Worm (Caenorhabditis elegans) whole organism, late embryonic: ENCODE results near the gene F47C12.8.

ENCODE experiments used
- elt-4 ChIP-seq: sonication (generic microtip); optimal IDR thresholded peaks from 2 replicates; lab custom pipeline; 2016; ENCODE audit warnings: missing genetic modification characterization, missing compliant biosample characterization
- fax-1 ChIP-seq: sonication (generic microtip); optimal IDR thresholded peaks from 2 replicates; lab custom pipeline; 2016; ENCODE audit warnings: missing genotype, missing genetic modification characterization, missing compliant biosample characterization
- nhr-232 ChIP-seq: sonication (generic microtip); optimal IDR thresholded peaks from 2 replicates; lab custom pipeline; 2016; ENCODE audit warnings: missing genetic modification characterization, missing compliant biosample characterization
- pha-2 ChIP-seq: sonication (generic microtip); optimal IDR thresholded peaks from 2 replicates; lab custom pipeline; 2017; ENCODE audit warnings: mild to moderate bottlenecking, missing genetic modification characterization, missing compliant biosample characterization

DNA sequence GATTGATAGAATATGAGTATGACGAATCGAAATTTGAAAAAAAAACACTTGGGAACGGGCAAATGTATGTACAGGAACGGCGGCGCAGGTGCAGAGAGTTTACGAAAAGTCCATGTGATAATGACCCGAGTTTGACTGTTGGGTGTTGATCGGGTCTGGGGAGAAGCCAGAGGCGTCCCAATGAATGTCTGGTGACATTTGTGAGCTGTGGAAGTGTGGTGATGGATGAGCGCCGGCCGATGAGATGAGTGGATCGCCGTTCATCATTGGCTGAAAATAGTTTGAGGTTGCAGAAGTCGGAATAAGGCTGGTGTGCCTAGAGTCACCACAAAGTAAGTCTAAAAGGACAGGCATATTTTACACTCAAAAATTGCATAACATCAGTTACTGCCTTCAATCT, 17.2 kb upstream of the F47C12.8 start:
- TF ChIP-seq elt-4 (tag; lab: Kevin White, UChicago) (no peak), nhr-232 (tag; lab: Kevin White, UChicago) (no peak), pha-2 (tag; lab: Kevin White, UChicago) (no peak), fax-1 (no peak)
